Worm (Caenorhabditis elegans) whole organism, late embryonic: ENCODE results near the gene C06A12.19.

Experiments
- T23F11.4 ChIP-seq: fragments of 200-800 bp; sonication (Bioruptor generic); optimal IDR thresholded peaks from 2 replicates; lab custom pipeline; 2018; ENCODE audit warnings: mild to moderate bottlenecking, missing genetic modification characterization, missing compliant biosample characterization
- Y22D7AL.16 ChIP-seq: sonication (generic microtip); optimal IDR thresholded peaks from 2 replicates; lab custom pipeline; 2016; ENCODE audit warnings: missing genetic modification characterization, missing compliant biosample characterization
- ceh-18 ChIP-seq: sonication (generic microtip); optimal IDR thresholded peaks from 2 replicates; lab custom pipeline; 2016; ENCODE audit warnings: missing genetic modification characterization, missing compliant biosample characterization
- ceh-24 ChIP-seq: sonication (generic microtip); optimal IDR thresholded peaks from 2 replicates; lab custom pipeline; 2016; ENCODE audit warnings: mild to moderate bottlenecking, missing genetic modification characterization, missing compliant biosample characterization
- ceh-6 ChIP-seq: fragments of 200-800 bp; sonication (Bioruptor generic); optimal IDR thresholded peaks from 2 replicates; lab custom pipeline; 2018; ENCODE audit warnings: mild to moderate bottlenecking, missing genetic modification characterization, missing compliant biosample characterization
- dmd-4 ChIP-seq: sonication (generic microtip); optimal IDR thresholded peaks from 2 replicates; lab custom pipeline; 2016; ENCODE audit warnings: borderline replicate concordance, missing genetic modification characterization, missing compliant biosample characterization
- dve-1 ChIP-seq: sonication (generic microtip); optimal IDR thresholded peaks from 2 replicates; lab custom pipeline; 2017; ENCODE audit warnings: antibody characterized with exemption, mild to moderate bottlenecking, missing genetic modification characterization, missing compliant biosample characterization
- hlh-8 ChIP-seq: sonication (generic microtip); optimal IDR thresholded peaks from 2 replicates; lab custom pipeline; 2016; ENCODE audit warnings: missing genotype, missing genetic modification characterization, missing compliant biosample characterization
- lin-11 ChIP-seq: fragments of 200-800 bp; sonication (Bioruptor generic); optimal IDR thresholded peaks from 2 replicates; lab custom pipeline; 2018; ENCODE audit warnings: mild to moderate bottlenecking, missing genetic modification characterization, missing compliant biosample characterization
- nhr-232 ChIP-seq: sonication (generic microtip); optimal IDR thresholded peaks from 2 replicates; lab custom pipeline; 2016; ENCODE audit warnings: missing genetic modification characterization, missing compliant biosample characterization
- npax-4 ChIP-seq: sonication (generic microtip); optimal IDR thresholded peaks from 2 replicates; lab custom pipeline; 2016; ENCODE audit warnings: missing genetic modification characterization, missing compliant biosample characterization
- pat-9 ChIP-seq: fragments of 200-800 bp; sonication (Bioruptor generic); optimal IDR thresholded peaks from 2 replicates; lab custom pipeline; 2018; ENCODE audit warnings: mild to moderate bottlenecking, missing genetic modification characterization, moderate library complexity, missing compliant biosample characterization
- pha-4 ChIP-seq: fragments of 150-350 bp; optimal IDR thresholded peaks from 2 replicates; lab custom pipeline; 2018; ENCODE audit warnings: missing biosample characterization, missing genetic modification reagents, missing genetic modification characterization
- pqm-1 ChIP-seq: sonication (generic microtip); optimal IDR thresholded peaks from 2 replicates; lab custom pipeline; 2016; ENCODE audit warnings: missing genetic modification characterization, missing compliant biosample characterization
- pros-1 ChIP-seq: fragments of 150-350 bp; optimal IDR thresholded peaks from 2 replicates; lab custom pipeline; 2014; ENCODE audit warnings: missing biosample characterization, missing genetic modification reagents, missing genetic modification characterization
- sox-4 ChIP-seq: sonication (generic microtip); optimal IDR thresholded peaks from 2 replicates; lab custom pipeline; 2017; ENCODE audit warnings: mild to moderate bottlenecking, missing genetic modification characterization, inconsistent platforms, missing compliant biosample characterization
- unc-3 ChIP-seq, 2 experiments: fragments of 200-800 bp in 1 of 2; sonication (Bioruptor generic) in 1 of 2; sonication (generic microtip) in 1 of 2; conservative IDR thresholded peaks in 1 of 2; optimal IDR thresholded peaks in 1 of 2; 2 replicates each; pipeline versions ENCODE4 v1.3.6 to Lab custom; 2016 to 2022; ENCODE audit warnings: missing compliant biosample characterization in 2 of 2, missing genetic modification characterization in 2 of 2, missing genetic modification reagents in 1 of 2
- unc-42 ChIP-seq: sonication (generic microtip); optimal IDR thresholded peaks from 2 replicates; lab custom pipeline; 2016; ENCODE audit warnings: missing genotype, missing genetic modification characterization, missing compliant biosample characterization
- unc-55 ChIP-seq: sonication (generic microtip); optimal IDR thresholded peaks from 2 replicates; lab custom pipeline; 2017; ENCODE audit warnings: missing biosample characterization, missing genetic modification reagents, missing genetic modification characterization
- zip-5 ChIP-seq: sonication (generic microtip); optimal IDR thresholded peaks from 2 replicates; lab custom pipeline; 2016; ENCODE audit warnings: missing genetic modification characterization, missing compliant biosample characterization

The C06A12.19 gene

DNA sequence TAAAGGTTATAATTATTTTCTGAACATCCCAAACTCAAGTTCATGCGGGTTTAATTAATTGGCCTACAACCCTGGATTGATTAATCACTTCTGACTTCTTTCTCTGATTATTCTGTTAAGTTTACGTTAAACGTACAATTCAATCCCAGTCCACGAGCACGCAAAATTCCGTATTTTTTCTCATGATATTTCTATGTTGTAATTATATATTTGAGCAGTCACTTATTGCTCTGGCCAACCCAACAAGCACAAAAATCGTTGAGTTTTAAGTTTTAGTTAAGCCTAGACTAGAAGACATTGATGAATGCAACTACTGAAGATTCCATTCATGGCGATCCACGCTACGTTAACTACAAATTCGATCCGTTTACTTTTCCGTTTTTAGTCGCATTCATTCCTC lies 44.0 kb downstream of the C06A12.19 start, which contains the start of gene sru-15:
Gene sru-15, plus strand, starts transcription at position 301 of the 400 bp plus-strand sequence.
- no peak for TF ChIP-seq zip-5 (tag; lab: Kevin White, UChicago)
- TF ChIP-seq npax-4 (tag; lab: Kevin White, UChicago): no peak
- TF ChIP-seq pros-1 (tag; lab: Kevin White, UChicago): no peak
- TF ChIP-seq Y22D7AL.16: no peak
- no peak for TF ChIP-seq sox-4 (tag; lab: Kevin White, UChicago)
- no peak for TF ChIP-seq pat-9 (tag; lab: Kevin White, UChicago)
- no peak for TF ChIP-seq ceh-18
- no peak for TF ChIP-seq dve-1
- TF ChIP-seq unc-3 (GFP tag; conservative IDR thresholded peaks at IDR 0.05; lab: Robert Waterston, UW): no peak
- no peak for TF ChIP-seq unc-3 (tag; optimal IDR thresholded peaks at IDR 0.05; lab: Kevin White, UChicago)
- TF ChIP-seq ceh-24 (tag; lab: Kevin White, UChicago): no peak
- no peak for TF ChIP-seq hlh-8 (tag; lab: Kevin White, UChicago)
- no peak for TF ChIP-seq unc-42
- TF ChIP-seq lin-11 (tag; lab: Kevin White, UChicago): no peak
- no peak for TF ChIP-seq pqm-1
- no peak for TF ChIP-seq pha-4
- TF ChIP-seq dmd-4: no peak
- TF ChIP-seq nhr-232 (tag; lab: Kevin White, UChicago): no peak
- no peak for TF ChIP-seq T23F11.4
- no peak for TF ChIP-seq ceh-6 (GFP tag; lab: Kevin White, UChicago)
- no peak for TF ChIP-seq unc-55 (GFP tag; lab: Kevin White, UChicago)
